Worm (Caenorhabditis elegans): Measurements from ENCODE around the gene str-66.
A peak's percentile ranks its signal among the peaks of the same experiment; 100 is the strongest.

str-66 gene

DNA sequence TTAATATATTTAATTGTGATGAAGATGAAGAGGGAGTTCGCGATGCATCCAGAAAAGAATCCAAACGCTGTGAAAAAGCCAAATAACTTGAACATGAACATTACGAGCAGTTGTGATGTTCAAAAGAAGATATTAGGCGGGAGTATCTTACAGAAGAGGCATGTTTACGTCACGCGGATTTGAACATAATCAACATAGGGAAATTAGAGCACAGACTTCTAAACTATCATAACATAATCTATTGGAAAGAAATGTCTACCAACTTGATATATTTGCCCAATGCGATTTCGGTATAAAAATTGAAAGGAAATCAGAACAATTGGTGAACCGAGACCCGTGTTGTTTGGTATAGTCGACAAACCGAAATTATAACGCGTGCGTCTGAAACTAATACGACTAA, at the start of gene str-66:
TSS of gene str-66 (minus strand) at position 101 of the 400 bp plus-strand sequence.
- TF ChIP-seq atf-7 (tag; optimal IDR thresholded peaks at IDR 0.05) (no peak), F57A8.1 (GFP tag; optimal IDR thresholded peaks at IDR 0.05) (no peak), xnd-1 (tag; optimal IDR thresholded peaks at IDR 0.05) (no peak), sdz-38 (tag; optimal IDR thresholded peaks at IDR 0.05) (no peak), cebp-2 (GFP tag; IDR thresholded peaks at IDR 0.05) (no peak), madf-3 (GFP tag; IDR thresholded peaks at IDR 0.05) (no peak), B0261.1 (tag; optimal IDR thresholded peaks at IDR 0.05) (no peak), Y67H2A.10 (GFP tag; conservative IDR thresholded peaks at IDR 0.05) (no peak), lin-54 (GFP tag; optimal IDR thresholded peaks at IDR 0.05) (no peak), pha-4 (tag; optimal IDR thresholded peaks at IDR 0.05) (no peak), unc-62 (GFP tag; optimal IDR thresholded peaks at IDR 0.05) (no peak), mel-28 (tag; optimal IDR thresholded peaks at IDR 0.05; ENCODE audit: borderline replicate concordance) (no peak)

DNA sequence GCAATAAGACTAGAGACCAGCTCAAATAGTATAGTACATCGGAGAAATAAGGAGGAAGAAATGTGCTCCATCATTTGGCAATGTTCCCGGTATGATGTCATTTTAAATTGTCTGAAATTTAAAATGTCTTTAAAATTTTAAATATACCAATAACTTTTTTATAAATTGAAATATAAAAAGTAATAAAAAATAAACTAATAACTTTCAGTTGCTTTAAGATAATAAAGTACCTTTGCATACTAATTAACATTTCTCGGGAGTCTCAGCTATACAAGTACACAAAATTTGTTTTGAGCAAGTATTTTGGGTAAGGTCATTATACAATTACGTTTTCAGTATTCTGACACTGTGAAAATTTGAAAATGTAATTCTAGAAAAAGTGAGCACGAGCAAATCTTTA, 47.8 kb upstream of the str-66 start, which contains the start of gene srab-6:
TSS of gene srab-6 (minus strand) at position 101 of the 400 bp plus-strand sequence.
- TF ChIP-seq ccch-3 (GFP tag; optimal IDR thresholded peaks at IDR 0.05) (no peak), Y53F4B.3 (GFP tag; IDR thresholded peaks at IDR 0.05) (no peak), fkh-3 (tag; optimal IDR thresholded peaks at IDR 0.05) (no peak), ztf-26 (tag; optimal IDR thresholded peaks at IDR 0.05) (no peak), ekl-4 (GFP tag; IDR thresholded peaks at IDR 0.05) (no peak), B0035.1 (tag; optimal IDR thresholded peaks at IDR 0.05) (no peak), egrh-3 (GFP tag; IDR thresholded peaks at IDR 0.05) (no peak), ztf-28 (GFP tag; IDR thresholded peaks at IDR 0.05) (no peak), mel-28 (tag; optimal IDR thresholded peaks at IDR 0.05; ENCODE audit: borderline replicate concordance) (no peak), F57C9.4 (tag; optimal IDR thresholded peaks at IDR 0.05) (no peak), Y95B8A.8 (GFP tag; IDR thresholded peaks at IDR 0.05) (no peak), nhr-27 (tag; optimal IDR thresholded peaks at IDR 0.05) (no peak), hlh-26 (GFP tag; conservative IDR thresholded peaks at IDR 0.05) (no peak), F39B2.1 (GFP tag; IDR thresholded peaks at IDR 0.05) (no peak)

DNA sequence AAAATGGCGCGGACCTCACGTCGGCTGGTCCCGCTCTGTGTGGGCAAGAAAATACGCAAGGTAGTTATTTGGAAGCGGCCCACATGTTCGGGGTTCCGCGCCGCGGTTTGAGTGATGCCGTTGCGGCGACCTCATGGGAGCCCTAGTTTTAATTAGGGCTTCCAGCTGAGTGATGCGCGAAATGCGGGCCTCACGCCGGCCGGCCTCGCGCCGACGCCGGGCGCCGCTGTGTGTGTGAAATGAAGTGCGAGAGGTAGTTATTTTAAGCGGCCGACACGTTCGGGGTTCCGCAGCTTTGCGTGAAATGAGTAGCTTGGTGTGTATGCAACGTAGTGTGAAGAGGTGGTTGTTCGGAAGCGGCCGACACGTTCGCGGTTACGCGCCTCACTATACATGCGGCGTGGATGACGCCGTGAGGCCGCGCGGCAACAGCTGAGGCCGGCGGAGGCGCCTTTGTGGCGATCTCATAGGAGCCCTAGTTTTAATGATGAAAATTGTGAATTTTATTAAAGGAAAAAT, 45.9 kb upstream of the str-66 start:
- TF ChIP-seq ztf-6 (GFP tag; IDR thresholded peaks at IDR 0.05), result no peak
- no peak for TF ChIP-seq hlh-26 (GFP tag; conservative IDR thresholded peaks at IDR 0.05)
- peak; percentile 89 for TF ChIP-seq zfh-2 (GFP tag; conservative IDR thresholded peaks at IDR 0.05)
- peak; percentile 40; the same call in 1 of the 2 replicates for TF ChIP-seq ztf-28 (GFP tag; IDR thresholded peaks at IDR 0.05)
- no peak for TF ChIP-seq snpc-4 (GFP tag; optimal IDR thresholded peaks at IDR 0.05)
- TF ChIP-seq snpc-4 (tag; optimal IDR thresholded peaks at IDR 0.05), result peak in 2 of 4 experiments; percentile 58 to 86
- TF ChIP-seq egrh-3 (GFP tag; IDR thresholded peaks at IDR 0.05), result peak; percentile 39; the same call in 1 of the 2 replicates
- no peak for TF ChIP-seq F55B11.4 (tag; optimal IDR thresholded peaks at IDR 0.05; ENCODE audit: borderline replicate concordance, insufficient read depth)
- TF ChIP-seq dpff-1 (tag; optimal IDR thresholded peaks at IDR 0.05), result no peak

DNA sequence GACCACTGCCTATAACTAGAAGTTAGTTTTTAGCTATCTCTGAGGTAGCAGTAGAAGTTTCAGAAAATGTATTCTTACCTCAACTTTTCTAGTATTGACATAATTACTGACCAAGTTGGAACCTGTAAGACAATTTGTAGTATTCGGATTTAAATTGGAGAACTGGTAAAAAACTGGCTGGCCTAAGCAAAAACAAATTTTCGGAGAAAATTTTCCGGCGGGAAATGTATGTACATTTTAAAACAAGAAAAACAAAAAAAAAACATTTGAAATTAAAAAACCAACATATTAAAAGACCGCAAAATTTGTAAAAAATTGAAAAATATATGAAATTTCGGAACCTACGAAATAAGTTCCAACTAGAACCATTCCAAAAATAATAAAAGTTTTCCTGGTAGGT, 42.9 kb upstream of the str-66 start, which contains the start of gene srab-11:
TSS of gene srab-11 (minus strand) at position 101 of the 400 bp plus-strand sequence.
- TF ChIP-seq ekl-4 (GFP tag; IDR thresholded peaks at IDR 0.05) (no peak), ztf-26 (tag; optimal IDR thresholded peaks at IDR 0.05) (no peak), egl-18 (GFP tag; IDR thresholded peaks at IDR 0.05) (no peak), Y56A3A.18 (GFP tag; IDR thresholded peaks at IDR 0.05) (no peak), madf-10 (tag; optimal IDR thresholded peaks at IDR 0.05) (no peak), F39B2.1 (GFP tag; IDR thresholded peaks at IDR 0.05) (no peak), F33H1.4 (GFP tag; IDR thresholded peaks at IDR 0.05) (no peak), pbrm-1 (GFP tag; IDR thresholded peaks at IDR 0.05) (no peak), lag-1 (GFP tag; IDR thresholded peaks at IDR 0.05) (no peak), hmg-1.2 (GFP tag; IDR thresholded peaks at IDR 0.05) (no peak), ceh-100 (GFP tag; IDR thresholded peaks at IDR 0.05) (no peak), F55B11.4 (tag; optimal IDR thresholded peaks at IDR 0.05; ENCODE audit: borderline replicate concordance, insufficient read depth) (no peak), him-1 (tag; optimal IDR thresholded peaks at IDR 0.05) (no peak), hsf-1 (GFP tag; IDR thresholded peaks at IDR 0.05) (no peak), zim-3 (tag; optimal IDR thresholded peaks at IDR 0.05) (no peak), hlh-26 (GFP tag; conservative IDR thresholded peaks at IDR 0.05) (no peak), nhr-27 (tag; optimal IDR thresholded peaks at IDR 0.05) (no peak), ceh-79 (tag; optimal IDR thresholded peaks at IDR 0.05) (no peak)

All from whole organism, young adult.